Worm (Caenorhabditis elegans) whole organism, mixed stage, embryonic: ENCODE data around the gene marc-5.
A peak's percentile ranks its signal among the peaks of the same experiment; 100 is the strongest.

Experiments
- M03D4.4 ChIP-seq: sonication (generic microtip); optimal IDR thresholded peaks from 2 replicates; lab custom pipeline; 2017; ENCODE audit warnings: mild to moderate bottlenecking, missing genetic modification characterization, missing compliant biosample characterization
- bed-3 ChIP-seq: fragments of 200-800 bp; sonication (Bioruptor generic); optimal IDR thresholded peaks from 3 replicates; lab custom pipeline; 2018; ENCODE audit warnings: mild to moderate bottlenecking, missing genetic modification characterization, moderate library complexity, missing compliant biosample characterization
- ceh-39 ChIP-seq: fragments of 150-350 bp; optimal IDR thresholded peaks from 2 replicates; lab custom pipeline; 2014; ENCODE audit warnings: missing biosample characterization, missing genetic modification characterization
- ceh-83 ChIP-seq: fragments of 200-800 bp; sonication (Bioruptor generic); optimal IDR thresholded peaks from 2 replicates; lab custom pipeline; 2018; ENCODE audit warnings: mild to moderate bottlenecking, missing genetic modification characterization, missing compliant biosample characterization
- ces-1 ChIP-seq: fragments of 150-350 bp; optimal IDR thresholded peaks from 2 replicates; lab custom pipeline; 2014; ENCODE audit warnings: missing biosample characterization, missing genetic modification reagents, missing genetic modification characterization
- cnd-1 ChIP-seq: fragments of 200-800 bp; sonication (Bioruptor generic); optimal IDR thresholded peaks from 2 replicates; lab custom pipeline; 2018; ENCODE audit warnings: mild to moderate bottlenecking, missing genetic modification characterization, missing compliant biosample characterization
- drap-1 ChIP-seq: fragments of 200-800 bp; sonication (Bioruptor generic); optimal IDR thresholded peaks from 3 replicates; lab custom pipeline; 2018; ENCODE audit warnings: mild to moderate bottlenecking, missing genetic modification characterization, missing compliant biosample characterization
- elt-1 ChIP-seq: sonication (generic microtip); optimal IDR thresholded peaks from 2 replicates; lab custom pipeline; 2017; ENCODE audit warnings: missing genetic modification characterization, mild to moderate bottlenecking, missing compliant biosample characterization, antibody characterized with exemption, moderate library complexity, borderline replicate concordance; ENCODE audit not compliant: insufficient read depth
- elt-3 ChIP-seq: fragments of 150-350 bp; optimal IDR thresholded peaks from 2 replicates; lab custom pipeline; 2014; ENCODE audit warnings: missing biosample characterization, missing genetic modification characterization
- flh-1 ChIP-seq: fragments of 200-800 bp; sonication (Bioruptor generic); optimal IDR thresholded peaks from 2 replicates; lab custom pipeline; 2018; ENCODE audit warnings: mild to moderate bottlenecking, missing genetic modification characterization, moderate library complexity, missing compliant biosample characterization
- ham-2 ChIP-seq: fragments of 200-800 bp; sonication (Bioruptor generic); optimal IDR thresholded peaks from 2 replicates; lab custom pipeline; 2018; ENCODE audit warnings: mild to moderate bottlenecking, missing genetic modification characterization, missing compliant biosample characterization
- hlh-1 ChIP-seq: fragments of 150-350 bp; optimal IDR thresholded peaks from 2 replicates; lab custom pipeline; 2014; ENCODE audit warnings: missing biosample characterization, missing genetic modification reagents, missing genetic modification characterization
- lin-13 ChIP-seq: fragments of 150-350 bp; optimal IDR thresholded peaks from 2 replicates; lab custom pipeline; 2014; ENCODE audit warnings: missing biosample characterization, missing genetic modification characterization
- lin-32 ChIP-seq: fragments of 200-800 bp; sonication (Bioruptor generic); optimal IDR thresholded peaks from 2 replicates; lab custom pipeline; 2018; ENCODE audit warnings: mild to moderate bottlenecking, missing genetic modification characterization, missing compliant biosample characterization
- lsy-2 ChIP-seq: fragments of 150-350 bp; optimal IDR thresholded peaks from 2 replicates; lab custom pipeline; 2014; ENCODE audit warnings: missing biosample characterization, missing genetic modification characterization
- mab-5 ChIP-seq: fragments of 150-350 bp; optimal IDR thresholded peaks from 2 replicates; lab custom pipeline; 2014; ENCODE audit warnings: missing biosample characterization, missing genetic modification characterization
- mep-1 ChIP-seq: fragments of 150-350 bp; optimal IDR thresholded peaks from 2 replicates; lab custom pipeline; 2017; ENCODE audit warnings: missing biosample characterization, missing genetic modification reagents, missing genetic modification characterization, inconsistent platforms
- nhr-12 ChIP-seq: fragments of 150-350 bp; optimal IDR thresholded peaks from 2 replicates; lab custom pipeline; 2014; ENCODE audit warnings: missing biosample characterization, missing genetic modification characterization
- nhr-237 ChIP-seq: fragments of 150-350 bp; optimal IDR thresholded peaks from 2 replicates; lab custom pipeline; 2014; ENCODE audit warnings: missing biosample characterization, missing genetic modification characterization
- nhr-28 ChIP-seq: fragments of 150-350 bp; optimal IDR thresholded peaks from 2 replicates; lab custom pipeline; 2014; ENCODE audit warnings: missing biosample characterization, missing genetic modification characterization
- pha-4 ChIP-seq: fragments of 150-350 bp; optimal IDR thresholded peaks from 2 replicates; lab custom pipeline; 2018; ENCODE audit warnings: missing biosample characterization, missing genetic modification reagents, missing genetic modification characterization
- sem-2 ChIP-seq: fragments of 200-800 bp; sonication (Bioruptor generic); optimal IDR thresholded peaks from 2 replicates; lab custom pipeline; 2018; ENCODE audit warnings: mild to moderate bottlenecking, missing genetic modification characterization, missing compliant biosample characterization
- snpc-4 ChIP-seq: fragments of 150-350 bp; optimal IDR thresholded peaks from 2 replicates; lab custom pipeline; 2014; ENCODE audit warnings: missing biosample characterization, missing genetic modification characterization
- sptf-1 ChIP-seq: sonication (generic microtip); optimal IDR thresholded peaks from 2 replicates; lab custom pipeline; 2017; ENCODE audit warnings: mild to moderate bottlenecking, missing genetic modification characterization, moderate library complexity, missing compliant biosample characterization
- tbx-8 ChIP-seq: fragments of 200-800 bp; sonication (Bioruptor generic); optimal IDR thresholded peaks from 2 replicates; lab custom pipeline; 2018; ENCODE audit warnings: mild to moderate bottlenecking, missing genetic modification characterization, moderate library complexity, missing compliant biosample characterization
- unc-120 ChIP-seq: sonication (generic microtip); optimal IDR thresholded peaks from 2 replicates; lab custom pipeline; 2017; ENCODE audit warnings: missing genetic modification characterization, missing compliant biosample characterization; ENCODE audit not compliant: poor library complexity, severe bottlenecking
- unc-62 ChIP-seq: fragments of 150-350 bp; optimal IDR thresholded peaks from 2 replicates; lab custom pipeline; 2014; ENCODE audit warnings: missing biosample characterization, missing genetic modification reagents, missing genetic modification characterization
- zip-8 ChIP-seq: fragments of 150-350 bp; optimal IDR thresholded peaks from 2 replicates; lab custom pipeline; 2014; ENCODE audit warnings: missing biosample characterization, missing genetic modification characterization
- ztf-11 ChIP-seq: fragments of 150-350 bp; optimal IDR thresholded peaks from 2 replicates; lab custom pipeline; 2014; ENCODE audit warnings: missing biosample characterization, missing genetic modification characterization

Gene marc-5

ce11 chrII:12362262-12362661 lies 17.1 kb downstream of the marc-5 start:
- TF ChIP-seq ceh-83 (GFP tag; lab: Kevin White, UChicago) (peak; percentile 52), snpc-4 (tag; lab: Kevin White, UChicago) (no peak), unc-120 (tag; lab: Kevin White, UChicago) (no peak)

- TF ChIP-seq ztf-11 (tag; lab: Kevin White, UChicago) (no peak), sptf-1 (no peak), sem-2 (no peak), lin-13 (no peak), unc-120 (tag; lab: Kevin White, UChicago) (no peak), ces-1 (GFP tag; lab: Kevin White, UChicago) (no peak), hlh-1 (peak; percentile 97), unc-62 (peak; percentile 89)
Observed at ce11 chrII:12353816-12354215, 25.5 kb downstream of the marc-5 start.

DNA sequence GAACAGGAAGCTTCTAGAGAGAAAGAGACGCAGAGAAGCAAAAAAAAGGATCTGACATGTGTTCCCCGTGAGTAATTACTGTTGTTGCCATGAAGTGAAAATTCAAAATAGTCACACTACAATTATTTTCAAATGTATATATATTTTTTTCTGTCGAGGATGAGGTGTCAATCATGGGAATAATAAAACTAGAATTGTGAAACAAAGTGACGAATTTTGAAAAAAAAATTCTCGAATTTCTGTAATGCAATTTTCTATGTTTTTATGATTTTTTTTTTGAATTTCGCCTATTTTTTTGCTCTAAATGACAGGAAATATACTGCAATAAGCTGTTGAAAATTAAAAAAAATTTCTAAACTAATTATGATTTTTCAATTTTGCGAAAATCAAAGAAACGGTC lies 26.2 kb downstream of the marc-5 start:
- TF ChIP-seq M03D4.4 (tag; lab: Kevin White, UChicago): no peak
- no peak for TF ChIP-seq drap-1 (GFP tag; lab: Kevin White, UChicago)
- TF ChIP-seq ham-2 (GFP tag; lab: Kevin White, UChicago): no peak
- no peak for TF ChIP-seq lin-32 (GFP tag; lab: Kevin White, UChicago)
- TF ChIP-seq hlh-1: no peak
- TF ChIP-seq lsy-2: no peak
- TF ChIP-seq pha-4 (tag; lab: Kevin White, UChicago): no peak
- TF ChIP-seq nhr-12 (tag; lab: Kevin White, UChicago): no peak
- no peak for TF ChIP-seq lin-13
- no peak for TF ChIP-seq flh-1
- TF ChIP-seq snpc-4 (tag; lab: Kevin White, UChicago): no peak
- no peak for TF ChIP-seq elt-1 (tag; lab: Kevin White, UChicago)
- no peak for TF ChIP-seq mab-5 (tag; lab: Kevin White, UChicago)
- no peak for TF ChIP-seq zip-8 (tag; lab: Kevin White, UChicago)
- TF ChIP-seq tbx-8 (GFP tag; lab: Kevin White, UChicago): no peak
- TF ChIP-seq, all 35 proteins: peak for 0

ce11 chrII:12352115-12352514 lies 27.2 kb downstream of the marc-5 start, which contains the start of gene ras-1:
TSS of gene ras-1 (minus strand) at chrII:12352243.
- TF ChIP-seq lsy-2: no peak

DNA sequence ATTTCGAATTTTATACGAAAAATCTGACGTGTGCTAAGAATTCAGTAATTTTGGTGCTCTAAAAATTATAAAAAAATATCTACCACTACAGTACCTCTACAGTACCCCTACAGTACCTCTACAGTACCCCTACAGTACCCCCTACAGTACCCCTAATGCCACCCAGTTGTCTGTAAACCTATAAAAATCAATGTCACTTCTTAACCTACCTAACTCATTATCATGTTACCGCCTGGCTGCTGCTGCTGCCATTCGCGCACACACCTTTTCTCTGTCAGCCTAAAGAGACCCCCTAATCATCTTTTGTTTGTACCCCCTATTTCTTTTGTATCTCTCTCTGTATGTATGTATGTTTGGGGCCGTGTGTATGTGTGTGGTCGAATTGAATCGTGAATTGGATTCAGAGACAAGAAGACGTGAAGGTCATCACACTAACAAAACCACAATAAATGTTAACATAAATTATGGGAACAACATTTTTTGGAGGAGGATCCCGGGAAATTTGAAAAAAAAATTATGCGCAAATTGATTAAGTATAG lies 28.5 kb downstream of the marc-5 start:
- TF ChIP-seq elt-3 (no peak), lsy-2 (peak; percentile 41), mep-1 (tag; lab: Kevin White, UChicago) (no peak)

DNA sequence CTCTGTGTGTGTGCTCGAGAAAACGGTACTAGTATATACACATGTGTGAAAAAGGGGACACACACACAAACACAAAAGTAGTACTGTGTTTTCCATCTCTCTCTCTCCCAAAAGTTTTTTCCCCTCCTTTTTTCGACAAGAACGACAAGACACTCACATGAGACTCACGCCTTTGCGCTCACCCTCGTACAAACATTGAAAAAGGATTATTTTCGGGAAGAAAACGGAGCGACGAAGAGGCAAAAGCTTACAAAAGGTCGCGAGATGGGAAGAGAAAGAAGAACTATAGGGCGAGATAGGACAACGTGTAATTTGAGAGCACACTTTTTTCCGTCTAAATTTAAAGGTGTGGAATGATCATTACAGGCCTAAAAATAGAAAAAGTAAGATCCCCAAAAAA lies 29.5 kb downstream of the marc-5 start:
- no peak for TF ChIP-seq sem-2
- no peak for TF ChIP-seq pha-4 (tag; lab: Kevin White, UChicago)
- no peak for TF ChIP-seq unc-62
- no peak for TF ChIP-seq tbx-8 (GFP tag; lab: Kevin White, UChicago)
- no peak for TF ChIP-seq flh-1
- no peak for TF ChIP-seq ces-1 (GFP tag; lab: Kevin White, UChicago)
- TF ChIP-seq zip-8 (tag; lab: Kevin White, UChicago): no peak
- no peak for TF ChIP-seq sptf-1
- no peak for TF ChIP-seq cnd-1 (tag; lab: Kevin White, UChicago)

- TF ChIP-seq zip-8 (tag; lab: Kevin White, UChicago): no peak
- TF ChIP-seq unc-120 (tag; lab: Kevin White, UChicago): peak; percentile 18
- TF ChIP-seq ceh-39: no peak
- TF ChIP-seq nhr-237: no peak
- no peak for TF ChIP-seq cnd-1 (tag; lab: Kevin White, UChicago)
- TF ChIP-seq bed-3 (GFP tag; lab: Kevin White, UChicago): no peak
- no peak for TF ChIP-seq nhr-12 (tag; lab: Kevin White, UChicago)
- TF ChIP-seq M03D4.4 (tag; lab: Kevin White, UChicago): no peak
- no peak for TF ChIP-seq ztf-11 (tag; lab: Kevin White, UChicago)
- TF ChIP-seq pha-4 (tag; lab: Kevin White, UChicago): peak; percentile 29
- no peak for TF ChIP-seq unc-62
- TF ChIP-seq nhr-28 (tag; lab: Kevin White, UChicago): no peak
- TF ChIP-seq flh-1: no peak
- no peak for TF ChIP-seq hlh-1
Observed at ce11 chrII:12348957-12349356, 30.4 kb downstream of the marc-5 start.
